Worm (Caenorhabditis elegans) whole organism, L4/young adult: ENCODE measurements around the gene Y17D7B.10.

Source experiments
- W03F9.2 ChIP-seq: fragments of 150-350 bp; optimal IDR thresholded peaks from 2 replicates; lab custom pipeline; 2014; ENCODE audit warnings: missing biosample characterization, missing genetic modification characterization
- dao-5 ChIP-seq: sonication (generic microtip); optimal IDR thresholded peaks from 2 replicates; lab custom pipeline; 2016; ENCODE audit warnings: missing genotype, missing genetic modification characterization, moderate library complexity, missing compliant biosample characterization
- him-1 ChIP-seq: sonication (generic microtip); optimal IDR thresholded peaks from 2 replicates; lab custom pipeline; 2016; ENCODE audit warnings: missing genotype, missing genetic modification reagents, missing genetic modification characterization, missing compliant biosample characterization

DNA sequence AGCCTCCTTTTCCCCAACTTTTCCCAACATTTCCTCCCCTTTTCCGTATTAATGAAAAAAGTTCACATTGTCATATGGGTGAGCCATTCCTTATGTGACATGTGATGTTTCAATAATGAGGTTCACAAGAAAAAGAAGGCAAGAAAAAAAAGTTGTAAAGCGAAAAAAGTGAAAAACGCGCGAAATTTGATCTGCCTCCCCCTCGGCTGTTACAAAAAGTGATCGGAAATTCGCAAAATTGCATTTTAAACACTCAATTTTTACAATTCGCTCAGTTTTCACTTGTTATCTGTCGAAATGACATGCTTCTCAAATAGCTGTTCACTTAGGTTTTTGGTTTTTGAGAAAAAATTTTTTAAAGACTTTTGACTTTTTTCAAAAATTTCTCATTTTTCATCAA, 38.1 kb downstream of the Y17D7B.10 start:
- TF ChIP-seq W03F9.2 (no peak), him-1 (no peak), dao-5 (tag; lab: Kevin White, UChicago) (no peak)
